Fruit fly (Drosophila melanogaster): ENCODE results near the gene CG43091.

DNA sequence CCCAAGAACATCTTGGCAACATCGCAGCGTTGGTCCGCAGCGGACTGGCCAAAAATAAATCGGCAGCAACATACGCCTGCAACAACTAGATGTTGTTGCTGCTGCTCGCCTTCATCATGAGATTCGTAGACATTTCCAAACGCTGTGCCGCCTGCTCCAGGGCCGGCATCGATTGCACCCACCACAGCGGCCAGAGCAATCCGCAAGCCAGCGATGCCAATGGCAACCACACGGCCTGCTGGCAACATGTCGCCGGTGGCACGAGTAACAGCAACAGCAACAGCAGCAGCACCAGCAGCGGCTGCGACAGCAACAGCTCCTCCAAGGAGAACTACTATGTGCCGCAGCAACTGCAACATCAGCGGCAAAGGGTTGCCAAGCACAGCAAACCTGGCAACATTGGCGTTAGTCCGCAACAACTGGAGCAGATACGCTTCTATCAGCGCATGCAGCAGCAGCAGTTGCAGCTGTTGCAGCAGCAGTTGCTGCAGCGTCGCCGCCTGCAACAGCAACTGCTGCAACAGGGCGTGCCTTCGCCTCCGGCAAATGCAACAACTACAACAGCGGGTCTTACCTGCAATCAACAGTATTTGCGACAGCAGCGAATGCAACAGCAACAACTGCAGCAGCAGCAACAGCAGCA, 16.3 kb upstream of the CG43091 start:
- no peak for TF ChIP-seq CG14711 (tag; optimal IDR thresholded peaks at IDR 0.05)
- TF ChIP-seq CG7045 (GFP tag; optimal IDR thresholded peaks at IDR 0.05), result no peak
- TF ChIP-seq cic (GFP tag; optimal IDR thresholded peaks at IDR 0.05), result no peak
- TF ChIP-seq CG1620 (GFP tag; optimal IDR thresholded peaks at IDR 0.05), result no peak
